Fruit fly (Drosophila melanogaster) whole organism, embryonic: ENCODE measurements around the gene anox.

Experiments used
- Asciz ChIP-seq: fragments of 200-800 bp; sonication (Bioruptor generic); optimal IDR thresholded peaks from 2 replicates; lab custom pipeline; 2017; ENCODE audit warnings: missing biosample characterization, mild to moderate bottlenecking, missing genetic modification characterization, missing genetic modification reagents
- Blimp-1 ChIP-seq: fragments of 200-800 bp; sonication (Bioruptor generic); optimal IDR thresholded peaks from 3 replicates; lab custom pipeline; 2018; ENCODE audit warnings: missing biosample characterization, missing genetic modification characterization, mild to moderate bottlenecking, moderate library complexity, missing genetic modification reagents
- CG10565 ChIP-seq: fragments of 200-800 bp; sonication (Bioruptor generic); optimal IDR thresholded peaks from 3 replicates; lab custom pipeline; 2016; ENCODE audit warnings: missing biosample characterization, mild to moderate bottlenecking, missing genetic modification characterization
- CG12236 ChIP-seq: fragments of 200-800 bp; sonication (Bioruptor generic); optimal IDR thresholded peaks from 2 replicates; lab custom pipeline; 2016; ENCODE audit warnings: missing biosample characterization, missing genetic modification characterization
- CG12391 ChIP-seq: fragments of 200-800 bp; sonication (Bioruptor generic); optimal IDR thresholded peaks from 3 replicates; lab custom pipeline; 2018; ENCODE audit warnings: missing biosample characterization, mild to moderate bottlenecking, missing genetic modification characterization, moderate library complexity
- CG13894 ChIP-seq: fragments of 200-800 bp; sonication (Bioruptor generic); optimal IDR thresholded peaks from 3 replicates; lab custom pipeline; 2018; ENCODE audit warnings: missing biosample characterization, mild to moderate bottlenecking, missing genetic modification characterization, moderate library complexity
- CG15479 ChIP-seq: fragments of 200-800 bp; sonication (Bioruptor generic); optimal IDR thresholded peaks from 3 replicates; lab custom pipeline; 2019; ENCODE audit warnings: missing biosample characterization, mild to moderate bottlenecking, missing genetic modification characterization, moderate library complexity
- CG17361 ChIP-seq: fragments of 200-800 bp; sonication (Bioruptor generic); IDR thresholded peaks from 3 replicates; pipeline ENCODE4 v1.3.6; 2022; ENCODE audit warnings: missing biosample characterization, missing genetic modification characterization
- CG17385 ChIP-seq: fragments of 200-800 bp; sonication (Bioruptor generic); optimal IDR thresholded peaks from 3 replicates; lab custom pipeline; 2018; ENCODE audit warnings: missing biosample characterization, mild to moderate bottlenecking, missing genetic modification characterization
- CG17568 ChIP-seq: fragments of 200-800 bp; sonication (Bioruptor generic); optimal IDR thresholded peaks from 2 replicates; lab custom pipeline; 2018; ENCODE audit warnings: missing biosample characterization, mild to moderate bottlenecking, missing genetic modification characterization, moderate library complexity
- CG17802 ChIP-seq: fragments of 200-800 bp; sonication (Bioruptor generic); optimal IDR thresholded peaks from 2 replicates; lab custom pipeline; 2018; ENCODE audit warnings: missing biosample characterization, mild to moderate bottlenecking, missing genetic modification characterization, moderate library complexity
- CG18599 ChIP-seq: fragments of 200-800 bp; sonication (Bioruptor generic); optimal IDR thresholded peaks from 3 replicates; lab custom pipeline; 2017; ENCODE audit warnings: missing biosample characterization, missing genetic modification characterization, mild to moderate bottlenecking, moderate library complexity, missing genetic modification reagents
- CG2120 ChIP-seq: fragments of 200-800 bp; sonication (Bioruptor generic); optimal IDR thresholded peaks from 3 replicates; lab custom pipeline; 2016; ENCODE audit warnings: missing biosample characterization, missing genetic modification characterization
- CG2712 ChIP-seq: fragments of 200-800 bp; optimal IDR thresholded peaks from 3 replicates; lab custom pipeline; 2019; ENCODE audit warnings: missing biosample characterization, mild to moderate bottlenecking, missing genetic modification characterization, moderate library complexity
- CG30020 ChIP-seq: fragments of 200-800 bp; optimal IDR thresholded peaks from 2 replicates; lab custom pipeline; 2019; ENCODE audit warnings: missing biosample characterization, mild to moderate bottlenecking, missing genetic modification characterization, moderate library complexity
- CG3065 ChIP-seq: fragments of 200-800 bp; sonication (Bioruptor generic); optimal IDR thresholded peaks from 2 replicates; lab custom pipeline; 2016; ENCODE audit warnings: missing biosample characterization, missing genetic modification characterization
- CG31388 ChIP-seq: fragments of 200-800 bp; sonication (Bioruptor generic); optimal IDR thresholded peaks from 2 replicates; lab custom pipeline; 2016; ENCODE audit warnings: missing biosample characterization, missing genetic modification characterization
- CG3407 ChIP-seq: fragments of 200-800 bp; sonication (Bioruptor generic); optimal IDR thresholded peaks from 2 replicates; lab custom pipeline; 2018; ENCODE audit warnings: missing biosample characterization, mild to moderate bottlenecking, missing genetic modification characterization
- CG4360 ChIP-seq: fragments of 200-800 bp; sonication (Bioruptor generic); IDR thresholded peaks from 2 replicates; pipeline ENCODE4 v1.3.6; 2022; ENCODE audit warnings: missing biosample characterization, missing genetic modification characterization
- CG5180 ChIP-seq: fragments of 200-800 bp; sonication (Bioruptor generic); optimal IDR thresholded peaks from 3 replicates; lab custom pipeline; 2017; ENCODE audit warnings: missing biosample characterization, missing genetic modification characterization, mild to moderate bottlenecking, moderate library complexity, missing genetic modification reagents
- CG6813 ChIP-seq: fragments of 200-800 bp; sonication (Bioruptor generic); optimal IDR thresholded peaks from 2 replicates; lab custom pipeline; 2017; ENCODE audit warnings: missing biosample characterization, missing genetic modification characterization, mild to moderate bottlenecking, moderate library complexity, missing genetic modification reagents
- CG7556 ChIP-seq: fragments of 200-800 bp; sonication (Bioruptor generic); optimal IDR thresholded peaks from 2 replicates; lab custom pipeline; 2017; ENCODE audit warnings: missing biosample characterization, mild to moderate bottlenecking, missing genetic modification characterization
- CG8944 ChIP-seq: fragments of 200-800 bp; sonication (Bioruptor generic); optimal IDR thresholded peaks from 3 replicates; lab custom pipeline; 2016; ENCODE audit warnings: missing biosample characterization, missing genetic modification characterization
- Camta ChIP-seq: fragments of 200-800 bp; sonication (Bioruptor generic); optimal IDR thresholded peaks from 2 replicates; lab custom pipeline; 2016; ENCODE audit warnings: missing biosample characterization, missing genetic modification characterization
- Fer3 ChIP-seq: fragments of 200-800 bp; sonication (Bioruptor generic); optimal IDR thresholded peaks from 2 replicates; lab custom pipeline; 2018; ENCODE audit warnings: missing biosample characterization, mild to moderate bottlenecking, missing genetic modification characterization, moderate library complexity
- Mrtf ChIP-seq: fragments of 200-800 bp; sonication (Bioruptor generic); IDR thresholded peaks from 3 replicates; pipeline ENCODE4 v1.3.6; 2022; ENCODE audit warnings: missing biosample characterization, missing genetic modification characterization
- Nf-YC ChIP-seq: fragments of 200-800 bp; optimal IDR thresholded peaks from 3 replicates; lab custom pipeline; 2019; ENCODE audit warnings: missing biosample characterization, mild to moderate bottlenecking, missing genetic modification characterization, moderate library complexity
- Poxn ChIP-seq: fragments of 200-800 bp; sonication (Bioruptor generic); IDR thresholded peaks from 2 replicates; pipeline ENCODE4 v1.3.6; 2022; ENCODE audit warnings: missing biosample characterization, missing genetic modification characterization
- Spps ChIP-seq: fragments of 200-800 bp; sonication (Bioruptor generic); optimal IDR thresholded peaks from 2 replicates; lab custom pipeline; 2018; ENCODE audit warnings: missing biosample characterization, mild to moderate bottlenecking, missing genetic modification characterization
- Xrp1 ChIP-seq: fragments of 200-800 bp; sonication (Bioruptor generic); IDR thresholded peaks from 2 replicates; pipeline ENCODE4 v1.3.6; 2022; ENCODE audit warnings: missing biosample characterization, missing genetic modification characterization
- cg ChIP-seq: fragments of 200-800 bp; sonication (Bioruptor generic); optimal IDR thresholded peaks from 3 replicates; lab custom pipeline; 2019; ENCODE audit warnings: missing biosample characterization, mild to moderate bottlenecking, missing genetic modification characterization, moderate library complexity
- chif ChIP-seq, 2 experiments: fragments of 200-800 bp; sonication (Bioruptor generic); optimal IDR thresholded peaks; 3 replicates each; lab custom pipeline; 2016; ENCODE audit warnings: missing biosample characterization in 2 of 2, missing genetic modification characterization in 2 of 2
- crp ChIP-seq, 2 experiments: fragments of 200-800 bp; sonication (Bioruptor generic); optimal IDR thresholded peaks; 2 replicates in 1 of 2; 3 replicates in 1 of 2; lab custom pipeline; 2017; ENCODE audit warnings: missing biosample characterization in 2 of 2, missing genetic modification characterization in 2 of 2, mild to moderate bottlenecking in 1 of 2, moderate library complexity in 1 of 2
- da ChIP-seq: fragments of 200-800 bp; sonication (Bioruptor generic); optimal IDR thresholded peaks from 2 replicates; lab custom pipeline; 2016; ENCODE audit warnings: missing biosample characterization, missing genetic modification characterization
- dysf ChIP-seq: fragments of 200-800 bp; sonication (Bioruptor generic); IDR thresholded peaks from 3 replicates; pipeline ENCODE4 v1.3.6; 2022; ENCODE audit warnings: missing biosample characterization, missing genetic modification characterization
- esg ChIP-seq: fragments of 200-800 bp; sonication (Bioruptor generic); conservative IDR thresholded peaks from 2 replicates; pipeline ENCODE4 v1.3.6; 2022; ENCODE audit warnings: missing biosample characterization, missing genetic modification characterization
- eyg ChIP-seq: fragments of 200-800 bp; sonication (Bioruptor generic); optimal IDR thresholded peaks from 3 replicates; lab custom pipeline; 2016; ENCODE audit warnings: missing biosample characterization, missing genetic modification characterization
- fru ChIP-seq: fragments of >200 bp; optimal IDR thresholded peaks from 2 replicates; lab custom pipeline; 2017
- gcm ChIP-seq: fragments of 200-800 bp; sonication (Bioruptor generic); optimal IDR thresholded peaks from 2 replicates; lab custom pipeline; 2019; ENCODE audit warnings: missing biosample characterization, mild to moderate bottlenecking, missing genetic modification characterization, moderate library complexity
- grn ChIP-seq: fragments of 200-800 bp; sonication (Bioruptor generic); optimal IDR thresholded peaks from 3 replicates; lab custom pipeline; 2017; ENCODE audit warnings: missing biosample characterization, missing genetic modification characterization
- gsb-n ChIP-seq: fragments of 200-800 bp; sonication (Bioruptor generic); optimal IDR thresholded peaks from 3 replicates; lab custom pipeline; 2018; ENCODE audit warnings: missing biosample characterization, mild to moderate bottlenecking, missing genetic modification characterization
- nerfin-2 ChIP-seq: fragments of 200-800 bp; sonication (Bioruptor generic); IDR thresholded peaks from 2 replicates; pipeline ENCODE4 v1.3.6; 2022; ENCODE audit warnings: missing biosample characterization, missing genetic modification characterization; ENCODE audit not compliant: partially characterized antibody
- p53 ChIP-seq: fragments of 200-800 bp; sonication (Bioruptor generic); optimal IDR thresholded peaks from 2 replicates; lab custom pipeline; 2016; ENCODE audit warnings: missing biosample characterization, missing genetic modification characterization
- pfk ChIP-seq: fragments of 200-800 bp; sonication (Bioruptor generic); optimal IDR thresholded peaks from 2 replicates; lab custom pipeline; 2018; ENCODE audit warnings: missing biosample characterization, mild to moderate bottlenecking, missing genetic modification characterization, moderate library complexity
- ranshi ChIP-seq: fragments of 200-800 bp; sonication (Bioruptor generic); IDR thresholded peaks from 2 replicates; pipeline ENCODE4 v1.3.6; 2022; ENCODE audit warnings: missing biosample characterization, missing genetic modification characterization
- scrt ChIP-seq: fragments of 200-800 bp; sonication (Bioruptor generic); optimal IDR thresholded peaks from 2 replicates; lab custom pipeline; 2018; ENCODE audit warnings: missing biosample characterization, mild to moderate bottlenecking, missing genetic modification characterization, moderate library complexity
- sens ChIP-seq: fragments of 200-800 bp; sonication (Bioruptor generic); peaks from one replicate; lab custom pipeline; 2016; ENCODE audit warnings: missing biosample characterization, missing genetic modification characterization
- stc ChIP-seq: fragments of 200-800 bp; sonication (Bioruptor generic); IDR thresholded peaks from 2 replicates; pipeline ENCODE4 v1.3.6; 2022; ENCODE audit warnings: missing biosample characterization, missing genetic modification characterization
- trh ChIP-seq: fragments of 200-800 bp; sonication (Bioruptor generic); optimal IDR thresholded peaks from 2 replicates; lab custom pipeline; 2016; ENCODE audit warnings: missing biosample characterization, missing genetic modification characterization
- tx ChIP-seq: fragments of 200-800 bp; sonication (Bioruptor generic); optimal IDR thresholded peaks from 2 replicates; lab custom pipeline; 2016; ENCODE audit warnings: missing biosample characterization, missing genetic modification characterization
- wek ChIP-seq: fragments of 200-800 bp; sonication (Bioruptor generic); optimal IDR thresholded peaks from 3 replicates; lab custom pipeline; 2018; ENCODE audit warnings: missing biosample characterization, mild to moderate bottlenecking, missing genetic modification characterization, moderate library complexity

Gene anox

DNA sequence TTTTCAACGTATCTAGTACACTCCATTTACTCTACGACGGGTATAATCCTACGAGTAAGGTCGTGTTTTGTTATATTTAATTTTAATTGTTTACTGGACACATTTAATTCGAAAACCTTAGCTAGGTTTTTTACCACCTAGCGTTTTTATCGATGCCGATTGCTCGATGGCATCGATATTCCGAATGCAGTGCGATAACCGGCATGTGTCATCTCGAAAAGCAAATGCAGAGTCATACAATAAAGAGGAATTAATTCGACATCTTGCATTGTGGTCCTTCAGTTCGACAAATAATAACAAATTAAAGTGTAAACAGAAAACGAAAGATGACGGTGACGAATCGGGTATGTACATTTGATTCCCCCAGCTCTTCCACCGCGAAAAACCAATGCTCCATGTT is 3.2 kb downstream of the anox start, which contains the start of gene Rpt6 (continued):
- TF ChIP-seq Camta (no peak), CG12391 (tag; lab: Kevin White, UChicago) (no peak), CG6813 (GFP tag; lab: Kevin White, UChicago) (no peak), CG17361 (GFP tag; lab: Robert Waterston, UW) (no peak), CG3065 (no peak), CG2120 (GFP tag; lab: Kevin White, UChicago) (peak; percentile 23), wek (GFP tag; lab: Kevin White, UChicago) (no peak), Xrp1 (GFP tag; lab: Robert Waterston, UW) (no peak), stc (no peak), gsb-n (no peak), CG12236 (GFP tag; lab: Kevin White, UChicago) (no peak), CG13894 (tag; lab: Kevin White, UChicago) (no peak), sens (peak; percentile 64), p53 (GFP tag; lab: Kevin White, UChicago) (no peak), CG10565 (GFP tag; lab: Kevin White, UChicago) (no peak), Nf-YC (no peak), dysf (GFP tag; lab: Robert Waterston, UW) (no peak), fru (lab: Kevin White, UChicago) (no peak), CG15479 (no peak), Mrtf (GFP tag; lab: Robert Waterston, UW) (no peak), Fer3 (tag; lab: Kevin White, UChicago) (no peak), CG17568 (GFP tag; lab: Kevin White, UChicago) (no peak), CG7556 (GFP tag; lab: Kevin White, UChicago) (no peak), CG18599 (GFP tag; lab: Kevin White, UChicago) (no peak), CG3407 (GFP tag; lab: Kevin White, UChicago) (no peak), CG17385 (GFP tag; lab: Kevin White, UChicago) (no peak), Asciz (GFP tag; lab: Kevin White, UChicago) (no peak), grn (GFP tag; lab: Kevin White, UChicago) (no peak), da (GFP tag; lab: Kevin White, UChicago) (no peak), crp (GFP tag; optimal IDR thresholded peaks at IDR 0.05; lab: Kevin White, UChicago) (no peak), CG31388 (GFP tag; lab: Kevin White, UChicago) (no peak), eyg (GFP tag; lab: Kevin White, UChicago) (no peak), Spps (tag; lab: Kevin White, UChicago) (no peak), CG2712 (tag; lab: Kevin White, UChicago) (peak; percentile 26), esg (GFP tag; lab: Robert Waterston, UW) (no peak), gcm (GFP tag; lab: Kevin White, UChicago) (no peak), Poxn (GFP tag; lab: Robert Waterston, UW) (no peak), trh (GFP tag; lab: Kevin White, UChicago) (no peak), Blimp-1 (GFP tag; lab: Kevin White, UChicago) (no peak)
- TF ChIP-seq, all 482 proteins: peak for 81

- peak; percentile 58 for TF ChIP-seq pfk (GFP tag; lab: Kevin White, UChicago)
- TF ChIP-seq CG4360 (GFP tag; lab: Robert Waterston, UW): no peak
- peak; percentile 9 for TF ChIP-seq CG5180 (GFP tag; lab: Kevin White, UChicago)
- TF ChIP-seq chif (GFP tag; optimal IDR thresholded peaks at IDR 0.05; lab: Kevin White, UChicago): peak; percentile 33 to 39
- TF ChIP-seq CG8944: peak; percentile 24
- TF ChIP-seq nerfin-2 (GFP tag; lab: Robert Waterston, UW): no peak
- TF ChIP-seq scrt (GFP tag; lab: Kevin White, UChicago): peak; percentile 66
- no peak for TF ChIP-seq CG17802 (tag; lab: Kevin White, UChicago)
- peak; percentile 39 for TF ChIP-seq CG30020 (tag; lab: Kevin White, UChicago)
- peak; percentile 63 for TF ChIP-seq cg (GFP tag; lab: Kevin White, UChicago)
- peak; percentile 42 for TF ChIP-seq tx (GFP tag; lab: Kevin White, UChicago)
- TF ChIP-seq ranshi (GFP tag; lab: Robert Waterston, UW): no peak; the same call in 1 of the 2 replicates
- peak; percentile 43; the same call in 1 of the 2 replicates for TF ChIP-seq esg (GFP tag; lab: Robert Waterston, UW)
Observed at dm6 chrX:21306485-21307142, 12.5 kb downstream of the anox start, which contains the start of gene Abca3. TSS of gene Abca3 (minus strand) at chrX:21306665.
